Fruit fly (Drosophila melanogaster) whole organism, embryonic: ENCODE measurements around the gene CG11052.
A peak's percentile ranks its signal among the peaks of the same experiment; 100 is the strongest.
"Not testable (repeated sequence)": the region's sequence is repeated elsewhere in the genome, so short reads cannot be mapped to it uniquely, and the experiment has no call there.

Experiments
- B-H2 ChIP-seq: fragments of 200-800 bp; sonication (Bioruptor generic); optimal IDR thresholded peaks from 2 replicates; lab custom pipeline; 2018; ENCODE audit warnings: missing biosample characterization, mild to moderate bottlenecking, missing genetic modification characterization
- Bteb2 ChIP-seq: fragments of 200-800 bp; sonication (Bioruptor generic); optimal IDR thresholded peaks from 2 replicates; lab custom pipeline; 2016; ENCODE audit warnings: missing biosample characterization, missing genetic modification characterization
- CG1024 ChIP-seq: fragments of 200-800 bp; sonication (Bioruptor generic); IDR thresholded peaks from 2 replicates; pipeline ENCODE4 v1.3.6; 2022; ENCODE audit warnings: missing biosample characterization, missing genetic modification characterization
- CG10267 ChIP-seq: fragments of 200-800 bp; sonication (Bioruptor generic); optimal IDR thresholded peaks from 2 replicates; lab custom pipeline; 2018; ENCODE audit warnings: missing biosample characterization, mild to moderate bottlenecking, missing genetic modification characterization, moderate library complexity
- CG10366 ChIP-seq: fragments of 200-800 bp; sonication (Bioruptor generic); IDR thresholded peaks from 2 replicates; pipeline ENCODE4 v1.3.6; 2022; ENCODE audit warnings: missing biosample characterization, missing genetic modification characterization
- CG11560 ChIP-seq: fragments of 200-800 bp; sonication (Bioruptor generic); IDR thresholded peaks from 3 replicates; pipeline ENCODE4 v1.3.6; 2022; ENCODE audit warnings: missing biosample characterization, missing genetic modification characterization
- CG14050 ChIP-seq: fragments of 200-800 bp; sonication (Bioruptor generic); IDR thresholded peaks from 3 replicates; pipeline ENCODE4 v1.3.6; 2022; ENCODE audit warnings: missing biosample characterization, missing genetic modification characterization
- CG18599 ChIP-seq: fragments of 200-800 bp; sonication (Bioruptor generic); optimal IDR thresholded peaks from 3 replicates; lab custom pipeline; 2017; ENCODE audit warnings: missing biosample characterization, missing genetic modification characterization, mild to moderate bottlenecking, moderate library complexity, missing genetic modification reagents
- CG2875 ChIP-seq: fragments of 200-800 bp; sonication (Bioruptor generic); optimal IDR thresholded peaks from 2 replicates; lab custom pipeline; 2017; ENCODE audit warnings: missing biosample characterization, mild to moderate bottlenecking, missing genetic modification characterization, missing genetic modification reagents
- CG30020 ChIP-seq: fragments of 200-800 bp; optimal IDR thresholded peaks from 2 replicates; lab custom pipeline; 2019; ENCODE audit warnings: missing biosample characterization, mild to moderate bottlenecking, missing genetic modification characterization, moderate library complexity
- CG3065 ChIP-seq: fragments of 200-800 bp; sonication (Bioruptor generic); optimal IDR thresholded peaks from 2 replicates; lab custom pipeline; 2016; ENCODE audit warnings: missing biosample characterization, missing genetic modification characterization
- CG32532 ChIP-seq: fragments of 200-800 bp; sonication (Bioruptor generic); IDR thresholded peaks from 2 replicates; pipeline ENCODE4 v1.3.6; 2022; ENCODE audit warnings: missing biosample characterization, missing genetic modification characterization
- CG32767 ChIP-seq: fragments of 200-800 bp; sonication (Bioruptor generic); IDR thresholded peaks from 2 replicates; pipeline ENCODE4 v1.3.6; 2022; ENCODE audit warnings: missing biosample characterization, missing genetic modification characterization
- CG6175 ChIP-seq: fragments of 200-800 bp; sonication (Bioruptor generic); IDR thresholded peaks from 3 replicates; pipeline ENCODE4 v1.3.6; 2022; ENCODE audit warnings: missing biosample characterization, missing genetic modification characterization
- CG6254 ChIP-seq: fragments of 200-800 bp; sonication (Bioruptor generic); optimal IDR thresholded peaks from 3 replicates; lab custom pipeline; 2017; ENCODE audit warnings: mild to moderate bottlenecking, missing biosample characterization, missing genetic modification reagents, missing genetic modification characterization
- CG6683 ChIP-seq: fragments of 200-800 bp; sonication (Bioruptor generic); optimal IDR thresholded peaks from 2 replicates; lab custom pipeline; 2017; ENCODE audit warnings: missing biosample characterization, mild to moderate bottlenecking, missing genetic modification characterization, missing genetic modification reagents
- CG8944 ChIP-seq: fragments of 200-800 bp; sonication (Bioruptor generic); optimal IDR thresholded peaks from 3 replicates; lab custom pipeline; 2016; ENCODE audit warnings: missing biosample characterization, missing genetic modification characterization
- CG9215 ChIP-seq: fragments of 200-800 bp; sonication (Bioruptor generic); IDR thresholded peaks from 2 replicates; pipeline ENCODE4 v1.3.6; 2022; ENCODE audit warnings: missing biosample characterization, missing genetic modification characterization
- CG9609 ChIP-seq: fragments of 200-800 bp; sonication (Bioruptor generic); optimal IDR thresholded peaks from 3 replicates; lab custom pipeline; 2016; ENCODE audit warnings: missing biosample characterization, missing genetic modification characterization
- Dbx ChIP-seq: fragments of 200-800 bp; sonication (Bioruptor generic); IDR thresholded peaks from 3 replicates; pipeline ENCODE4 v1.3.6; 2022; ENCODE audit warnings: missing biosample characterization, missing genetic modification characterization
- Dp ChIP-seq: fragments of 200-800 bp; sonication (Bioruptor generic); optimal IDR thresholded peaks from 2 replicates; lab custom pipeline; 2018; ENCODE audit warnings: missing biosample characterization, mild to moderate bottlenecking, missing genetic modification characterization, moderate library complexity
- Dref ChIP-seq: fragments of 200-800 bp; sonication (Bioruptor generic); IDR thresholded peaks from 2 replicates; pipeline ENCODE4 v1.3.6; 2022; ENCODE audit warnings: missing biosample characterization, missing genetic modification characterization
- E2f1 ChIP-seq: fragments of 200-800 bp; sonication (Bioruptor generic); IDR thresholded peaks from 2 replicates; pipeline ENCODE4 v1.3.6; 2022; ENCODE audit warnings: missing biosample characterization, missing genetic modification characterization
- E2f2 ChIP-seq: fragments of 200-800 bp; sonication (Bioruptor generic); IDR thresholded peaks from 2 replicates; pipeline ENCODE4 v1.3.6; 2022; ENCODE audit warnings: missing biosample characterization, missing genetic modification characterization
- Fer3 ChIP-seq: fragments of 200-800 bp; sonication (Bioruptor generic); optimal IDR thresholded peaks from 2 replicates; lab custom pipeline; 2018; ENCODE audit warnings: missing biosample characterization, mild to moderate bottlenecking, missing genetic modification characterization, moderate library complexity
- Gug ChIP-seq: fragments of 200-800 bp; sonication (Bioruptor generic); IDR thresholded peaks from 4 replicates; pipeline ENCODE4 v1.3.6; 2022; ENCODE audit warnings: missing biosample characterization, missing genetic modification characterization
- Hr78 ChIP-seq, 2 experiments: fragments of 200-800 bp in 1 of 2; fragments of >200 bp in 1 of 2; sonication (Bioruptor generic) in 1 of 2; optimal IDR thresholded peaks; 2 replicates each; lab custom pipeline; 2017 to 2019; ENCODE audit warnings: missing biosample characterization in 2 of 2, missing genetic modification characterization in 2 of 2, mild to moderate bottlenecking in 1 of 2, moderate library complexity in 1 of 2
- Lim3 ChIP-seq: fragments of 200-800 bp; sonication (Bioruptor generic); IDR thresholded peaks from 2 replicates; pipeline ENCODE4 v1.3.6; 2022; ENCODE audit warnings: missing biosample characterization, missing genetic modification characterization
- Mes4 ChIP-seq: fragments of 200-800 bp; sonication (Bioruptor generic); optimal IDR thresholded peaks from 2 replicates; lab custom pipeline; 2016; ENCODE audit warnings: missing biosample characterization, missing genetic modification characterization
- Nf-YB ChIP-seq: fragments of 200-800 bp; sonication (Bioruptor generic); optimal IDR thresholded peaks from 3 replicates; lab custom pipeline; 2019; ENCODE audit warnings: missing biosample characterization, mild to moderate bottlenecking, missing genetic modification characterization, moderate library complexity
- Ssrp ChIP-seq: fragments of 200-800 bp; sonication (Bioruptor generic); optimal IDR thresholded peaks from 2 replicates; lab custom pipeline; 2018; ENCODE audit warnings: missing biosample characterization, mild to moderate bottlenecking, missing genetic modification characterization, moderate library complexity
- TFAM ChIP-seq: fragments of 200-800 bp; sonication (Bioruptor generic); optimal IDR thresholded peaks from 2 replicates; lab custom pipeline; 2017; ENCODE audit warnings: missing biosample characterization, missing genetic modification characterization, inconsistent platforms
- cad ChIP-seq: fragments of >200 bp; optimal IDR thresholded peaks from 2 replicates; lab custom pipeline; 2017; ENCODE audit warnings: missing biosample characterization, missing genetic modification characterization
- caup ChIP-seq: fragments of 200-800 bp; sonication (Bioruptor generic); optimal IDR thresholded peaks from 3 replicates; lab custom pipeline; 2017; ENCODE audit warnings: missing biosample characterization, mild to moderate bottlenecking, missing genetic modification characterization, moderate library complexity; ENCODE audit not compliant: severe bottlenecking
- dm ChIP-seq: fragments of 200-800 bp; sonication (Bioruptor generic); optimal IDR thresholded peaks from 3 replicates; lab custom pipeline; 2016; ENCODE audit warnings: missing biosample characterization, missing genetic modification characterization
- ftz-f1 ChIP-seq: fragments of 200-800 bp; sonication (Bioruptor generic); optimal IDR thresholded peaks from 2 replicates; lab custom pipeline; 2016; ENCODE audit warnings: missing biosample characterization, missing genetic modification characterization
- gt ChIP-seq: fragments of 200-800 bp; sonication (Bioruptor generic); IDR thresholded peaks from 2 replicates; pipeline ENCODE4 v1.3.6; 2022; ENCODE audit warnings: missing biosample characterization, missing genetic modification characterization
- h ChIP-seq: fragments of >200 bp; optimal IDR thresholded peaks from 2 replicates; lab custom pipeline; 2017
- her ChIP-seq: fragments of 200-800 bp; sonication (Bioruptor generic); optimal IDR thresholded peaks from 2 replicates; lab custom pipeline; 2016; ENCODE audit warnings: missing biosample characterization, missing genetic modification characterization
- ind ChIP-seq: fragments of 200-800 bp; sonication (Bioruptor generic); optimal IDR thresholded peaks from 3 replicates; lab custom pipeline; 2016; ENCODE audit warnings: missing biosample characterization, missing genetic modification characterization
- pb ChIP-seq: fragments of 200-800 bp; sonication (Bioruptor generic); optimal IDR thresholded peaks from 3 replicates; lab custom pipeline; 2016; ENCODE audit warnings: missing biosample characterization, missing genetic modification characterization
- prd ChIP-seq, 3 experiments: fragments of >200 bp in 2 of 3; fragments of 200-800 bp in 1 of 3; sonication (Bioruptor generic) in 1 of 3; optimal IDR thresholded peaks in 2 of 3; IDR thresholded peaks in 1 of 3; 2 replicates in 2 of 3; 3 replicates in 1 of 3; pipeline versions ENCODE4 v1.3.6 to Lab custom; 2017 to 2022; ENCODE audit warnings: missing biosample characterization in 1 of 3, missing genetic modification characterization in 1 of 3
- sna ChIP-seq: fragments of 200-800 bp; sonication (Bioruptor generic); IDR thresholded peaks from 2 replicates; pipeline ENCODE4 v1.3.6; 2022; ENCODE audit warnings: missing biosample characterization, missing genetic modification characterization; ENCODE audit not compliant: partially characterized antibody
- sr ChIP-seq: fragments of 200-800 bp; sonication (Bioruptor generic); IDR thresholded peaks from 3 replicates; pipeline ENCODE4 v1.3.6; 2022; ENCODE audit warnings: missing biosample characterization, missing genetic modification characterization
- ssp ChIP-seq: fragments of 200-800 bp; sonication (Bioruptor generic); IDR thresholded peaks from 2 replicates; pipeline ENCODE4 v1.3.6; 2022; ENCODE audit warnings: missing biosample characterization, missing genetic modification characterization
- tgo ChIP-seq: fragments of 200-800 bp; sonication (Bioruptor generic); IDR thresholded peaks from 3 replicates; pipeline ENCODE4 v1.3.6; 2022; ENCODE audit warnings: missing biosample characterization, missing genetic modification characterization
- yki ChIP-seq: fragments of >200 bp; optimal IDR thresholded peaks from 3 replicates; lab custom pipeline; 2018
- zen ChIP-seq: fragments of 200-800 bp; sonication (Bioruptor generic); optimal IDR thresholded peaks from 3 replicates; lab custom pipeline; 2018; ENCODE audit warnings: missing biosample characterization, mild to moderate bottlenecking, missing genetic modification characterization, moderate library complexity

CG11052 gene

dm6 chr3R:8009080-8009620, at the start of gene CG11052, which contains the start of gene CG3223 (continued):
- TF ChIP-seq sna, result peak; percentile 42; the same call in 1 of the 2 replicates
- TF ChIP-seq CG3065 (GFP tag; lab: Kevin White, UChicago), result no peak
- TF ChIP-seq dm (GFP tag; lab: Kevin White, UChicago), result no peak
- no peak for TF ChIP-seq B-H2 (GFP tag; lab: Kevin White, UChicago)
- TF ChIP-seq CG32767, result no peak
- no peak for TF ChIP-seq ssp (GFP tag; lab: Robert Waterston, UW)
- no peak for TF ChIP-seq Bteb2 (GFP tag; lab: Kevin White, UChicago)
- TF ChIP-seq her (GFP tag; lab: Kevin White, UChicago), result peak; percentile 29
- no peak for TF ChIP-seq Dbx (GFP tag; lab: Robert Waterston, UW)
- TF ChIP-seq Dp (GFP tag; lab: Kevin White, UChicago), result peak; percentile 69
- TF ChIP-seq CG14050 (GFP tag; lab: Robert Waterston, UW), result no peak
- TF ChIP-seq ind, result no peak
- TF ChIP-seq CG30020, result peak; percentile 85
- TF ChIP-seq Ssrp, result no peak
- no peak for TF ChIP-seq yki (lab: Kevin White, UChicago)
- no peak for TF ChIP-seq CG8944
- no peak for TF ChIP-seq CG1024 (GFP tag; lab: Robert Waterston, UW)
- no peak for TF ChIP-seq TFAM (GFP tag; lab: Kevin White, UChicago)
- no peak for TF ChIP-seq Mes4 (GFP tag; lab: Kevin White, UChicago)
- TF ChIP-seq caup, result no peak
- no peak for TF ChIP-seq Hr78 (GFP tag; optimal IDR thresholded peaks at IDR 0.05; lab: Kevin White, UChicago)
- peak; percentile 79 for TF ChIP-seq E2f2
- TF ChIP-seq CG6683 (GFP tag; lab: Kevin White, UChicago), result no peak
- no peak for TF ChIP-seq gt (GFP tag; lab: Robert Waterston, UW)
- TF ChIP-seq E2f1 (GFP tag; lab: Robert Waterston, UW), result no peak
- no peak for TF ChIP-seq zen (tag; lab: Kevin White, UChicago)

DNA sequence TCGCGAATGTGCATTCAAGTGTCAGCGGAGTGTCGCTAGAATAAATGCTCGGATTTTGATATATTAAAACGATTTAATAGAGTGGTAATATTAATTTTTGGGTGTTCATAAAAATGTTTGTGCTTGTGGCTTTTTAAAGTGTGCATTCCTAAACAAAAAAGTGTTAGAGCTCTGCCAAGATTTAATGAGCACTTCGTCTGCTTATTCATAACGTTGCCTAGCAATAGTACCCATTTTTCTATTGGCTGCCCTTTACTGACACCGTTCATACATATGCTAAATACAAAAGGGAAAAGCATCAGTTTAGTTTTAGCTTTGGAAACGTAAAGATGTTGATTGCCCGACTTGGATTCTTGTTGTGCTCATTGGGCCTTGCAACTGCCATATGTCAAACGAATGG, 40.3 kb upstream of the CG11052 start, which contains the start of gene CG43061:
Gene CG43061 (plus strand): TSS at position 301 of the 400 bp plus-strand sequence.
- not testable (repeated sequence) for TF ChIP-seq Gug (GFP tag; lab: Robert Waterston, UW); CG18599 (GFP tag; lab: Kevin White, UChicago); tgo (GFP tag; lab: Robert Waterston, UW)

dm6 chr3R:8048867-8049266, 39.8 kb upstream of the CG11052 start, which contains the start of gene CG43618:
TSS of gene CG43618 (plus strand) at chr3R:8049167.
- TF ChIP-seq sr (GFP tag; lab: Robert Waterston, UW); CG11560 (tag; lab: Robert Waterston, UW); CG6254 (GFP tag; lab: Kevin White, UChicago): not testable (repeated sequence)
- TF ChIP-seq, all 482 proteins: peak for 0; not testable (repeated sequence) for 482

DNA sequence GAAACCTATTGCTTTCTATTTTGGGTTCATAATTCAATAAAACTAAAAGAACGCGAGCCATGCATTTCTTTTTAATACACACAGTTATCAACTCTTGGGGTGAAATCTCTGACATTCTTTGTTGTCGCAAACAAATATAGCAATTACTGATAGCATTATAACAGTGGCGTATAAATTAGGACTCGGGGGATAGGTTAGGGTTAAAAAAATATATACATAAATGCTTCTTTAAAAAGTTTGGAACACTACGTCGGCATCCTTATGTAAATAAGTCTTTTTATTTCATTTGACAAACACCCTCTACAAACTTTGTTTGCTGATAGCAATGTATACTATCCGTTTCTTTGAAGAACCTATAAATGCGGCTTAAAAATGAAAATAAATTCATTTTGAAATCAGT, 31.7 kb upstream of the CG11052 start, which contains the start of gene CG43060:
Gene CG43060 (plus strand): TSS at position 382 of the 400 bp plus-strand sequence.
- TF ChIP-seq CG6175 (GFP tag; lab: Robert Waterston, UW), result no peak
- TF ChIP-seq Nf-YB (GFP tag; lab: Kevin White, UChicago), result no peak
- TF ChIP-seq pb, result no peak
- no peak for TF ChIP-seq CG10366 (GFP tag; lab: Robert Waterston, UW)
- TF ChIP-seq cad, result no peak
- no peak for TF ChIP-seq h (lab: Kevin White, UChicago)
- TF ChIP-seq CG9609, result no peak
- no peak for TF ChIP-seq Lim3
- no peak for TF ChIP-seq CG9215 (GFP tag; lab: Robert Waterston, UW)
- TF ChIP-seq Dref (GFP tag; lab: Robert Waterston, UW), result no peak
- no peak for TF ChIP-seq Fer3
- TF ChIP-seq CG32532, result no peak
- no peak for TF ChIP-seq Bteb2 (GFP tag; lab: Kevin White, UChicago)
- TF ChIP-seq CG2875 (GFP tag; lab: Kevin White, UChicago), result no peak
- no peak for TF ChIP-seq prd (optimal IDR thresholded peaks at IDR 0.05; lab: Kevin White, UChicago)
- TF ChIP-seq prd (GFP tag; IDR thresholded peaks at IDR 0.05; lab: Robert Waterston, UW), result no peak
- TF ChIP-seq CG10267 (tag; lab: Kevin White, UChicago), result no peak
- TF ChIP-seq ftz-f1 (GFP tag; lab: Kevin White, UChicago), result no peak
